Fruit fly (Drosophila melanogaster): ENCODE measurements around the gene SPE.

Gene SPE

DNA sequence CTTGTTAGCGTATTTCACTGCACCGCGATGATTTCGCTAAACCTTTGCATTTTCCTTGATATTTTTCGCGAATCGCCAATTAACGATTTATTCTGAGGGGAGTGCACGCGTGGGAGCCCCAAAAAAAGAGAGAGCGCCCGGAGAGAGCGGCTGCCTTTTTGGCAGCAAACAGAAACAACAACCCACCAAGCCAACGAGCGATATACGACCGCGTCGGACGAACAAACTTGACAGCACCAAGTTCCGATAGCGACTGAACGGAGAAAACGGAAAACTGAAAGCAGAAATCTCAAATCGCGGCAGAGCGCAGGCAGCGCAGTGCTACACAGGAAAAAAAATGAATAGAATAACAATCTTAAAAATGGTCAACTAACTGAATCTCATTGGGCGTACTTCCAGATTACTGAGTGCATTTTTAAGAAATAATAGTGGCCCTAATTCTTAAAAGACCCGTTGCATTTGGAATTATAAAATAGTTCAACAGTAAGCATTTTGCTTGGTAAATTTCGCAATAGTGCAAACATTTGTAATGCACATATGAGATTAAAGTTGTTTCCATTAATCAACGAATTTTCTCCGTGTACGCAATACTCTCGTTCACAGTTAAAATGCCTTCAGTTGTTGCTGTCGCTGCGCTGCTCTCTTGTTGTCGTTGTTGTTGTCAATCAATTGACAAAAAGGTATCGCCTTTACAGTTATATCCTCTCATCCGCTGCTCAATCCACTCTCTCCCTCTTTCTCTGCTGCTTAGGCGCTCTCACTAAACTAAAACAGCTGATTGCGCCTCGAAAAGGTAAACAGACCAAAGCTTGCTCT, 16.4 kb upstream of the SPE start, which contains the start of gene CG31145 (continued):
- TF ChIP-seq CG10147 (GFP tag; optimal IDR thresholded peaks at IDR 0.05) (peak; percentile 99), pnt (GFP tag; optimal IDR thresholded peaks at IDR 0.05) (peak; percentile 99), CG18764 (GFP tag; optimal IDR thresholded peaks at IDR 0.05) (peak; percentile 99), Dfd (GFP tag; optimal IDR thresholded peaks at IDR 0.05) (peak in 1 of 2 experiments; percentile 95), CG31365 (tag; optimal IDR thresholded peaks at IDR 0.05) (peak; percentile 92), inv (GFP tag; IDR thresholded peaks at IDR 0.05; ENCODE audit: partially characterized antibody) (no peak), NFAT (GFP tag; IDR thresholded peaks at IDR 0.05) (peak; percentile 96), H15 (GFP tag; IDR thresholded peaks at IDR 0.05) (peak; percentile 98), CG33557 (GFP tag; optimal IDR thresholded peaks at IDR 0.05) (peak; percentile 87), Hand (GFP tag; optimal IDR thresholded peaks at IDR 0.05) (peak; percentile 99), Sry-β (GFP tag; optimal IDR thresholded peaks at IDR 0.05) (peak; percentile 73), Oli (tag; optimal IDR thresholded peaks at IDR 0.05) (peak; percentile 100), CG43689 (GFP tag; IDR thresholded peaks at IDR 0.05) (peak; percentile 96), CG9609 (GFP tag; optimal IDR thresholded peaks at IDR 0.05) (peak; percentile 100), Gsc (GFP tag; IDR thresholded peaks at IDR 0.05) (no peak), CG3838 (GFP tag; optimal IDR thresholded peaks at IDR 0.05) (peak; percentile 96), Trl (optimal IDR thresholded peaks at IDR 0.05) (peak; percentile 87 to 96), Trl (GFP tag; optimal IDR thresholded peaks at IDR 0.05) (peak; percentile 99), bowl (GFP tag; IDR thresholded peaks at IDR 0.05) (peak; percentile 95), CG32767 (GFP tag; IDR thresholded peaks at IDR 0.05) (peak; percentile 99), CG17912 (GFP tag; optimal IDR thresholded peaks at IDR 0.05) (peak; percentile 88), pb (GFP tag; optimal IDR thresholded peaks at IDR 0.05) (peak; percentile 99), MESR4 (GFP tag; optimal IDR thresholded peaks at IDR 0.05) (peak; percentile 73), CG1603 (tag; optimal IDR thresholded peaks at IDR 0.05) (peak; percentile 98), Aef1 (GFP tag; IDR thresholded peaks at IDR 0.05) (peak; percentile 99), CG9215 (GFP tag; IDR thresholded peaks at IDR 0.05) (peak; percentile 99), NK7.1 (GFP tag; optimal IDR thresholded peaks at IDR 0.05) (peak; percentile 99), maf-S (GFP tag; optimal IDR thresholded peaks at IDR 0.05) (peak; percentile 99), zen2 (GFP tag; IDR thresholded peaks at IDR 0.05; ENCODE audit: partially characterized antibody) (no peak), CG12236 (GFP tag; optimal IDR thresholded peaks at IDR 0.05) (peak; percentile 99), CG10462 (GFP tag; optimal IDR thresholded peaks at IDR 0.05) (peak; percentile 99), Tbp (GFP tag; optimal IDR thresholded peaks at IDR 0.05) (no peak), Vsx1 (GFP tag; optimal IDR thresholded peaks at IDR 0.05) (peak; percentile 98), CG17568 (GFP tag; optimal IDR thresholded peaks at IDR 0.05) (peak; percentile 99), CG42726 (GFP tag; IDR thresholded peaks at IDR 0.05; ENCODE audit: partially characterized antibody) (peak; percentile 61; the same call in 1 of the 2 replicates), CG8478 (optimal IDR thresholded peaks at IDR 0.05) (no peak), Mrtf (GFP tag; IDR thresholded peaks at IDR 0.05) (peak; percentile 98), CG7556 (GFP tag; optimal IDR thresholded peaks at IDR 0.05) (peak; percentile 100), CG15269 (tag; optimal IDR thresholded peaks at IDR 0.05) (peak; percentile 100), nerfin-1 (tag; optimal IDR thresholded peaks at IDR 0.05) (peak; percentile 98), CoRest (tag; optimal IDR thresholded peaks at IDR 0.05) (peak; percentile 100), bsh (GFP tag; optimal IDR thresholded peaks at IDR 0.05) (peak; percentile 99), amos (GFP tag; IDR thresholded peaks at IDR 0.05; ENCODE audit: partially characterized antibody) (no peak; the same call in 1 of the 2 replicates), CG14710 (tag; optimal IDR thresholded peaks at IDR 0.05) (peak; percentile 98), ase (GFP tag; IDR thresholded peaks at IDR 0.05) (peak; percentile 98), Bteb2 (GFP tag; optimal IDR thresholded peaks at IDR 0.05) (peak; percentile 100), CkIIα-i1 (GFP tag; IDR thresholded peaks at IDR 0.05) (peak; percentile 92), slbo (GFP tag; IDR thresholded peaks at IDR 0.05) (peak; percentile 99)
